Worm (Caenorhabditis elegans): ENCODE data around the gene B0361.9.

Gene B0361.9

DNA sequence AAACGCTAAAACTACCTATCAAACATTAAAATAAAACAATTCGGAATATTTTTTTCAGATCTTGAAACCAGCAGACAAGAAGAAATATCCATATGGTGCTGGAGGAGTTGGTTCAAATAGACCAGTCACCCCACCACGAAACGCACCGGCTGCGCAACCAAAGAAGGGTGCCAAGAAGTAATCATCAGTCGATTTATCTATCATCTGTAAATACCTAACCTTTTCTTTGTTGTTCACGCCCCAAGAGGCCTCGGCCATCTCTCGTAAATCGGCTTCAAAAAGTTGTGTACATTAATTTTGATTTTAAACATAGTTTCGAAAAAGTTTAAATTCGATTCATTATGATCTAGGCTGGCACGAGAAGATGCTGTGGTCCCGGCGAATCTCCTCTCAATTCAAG is 38.6 kb upstream of the B0361.9 start:
- TF ChIP-seq eor-1 (tag; optimal IDR thresholded peaks at IDR 0.05), result no peak
- TF ChIP-seq ztf-11 (tag; optimal IDR thresholded peaks at IDR 0.05), result no peak
- no peak for TF ChIP-seq daf-12 (tag; optimal IDR thresholded peaks at IDR 0.05)
- peak; percentile 53 for TF ChIP-seq ama-1 (optimal IDR thresholded peaks at IDR 0.05)
- no peak for TF ChIP-seq mdl-1 (tag; optimal IDR thresholded peaks at IDR 0.05)

DNA sequence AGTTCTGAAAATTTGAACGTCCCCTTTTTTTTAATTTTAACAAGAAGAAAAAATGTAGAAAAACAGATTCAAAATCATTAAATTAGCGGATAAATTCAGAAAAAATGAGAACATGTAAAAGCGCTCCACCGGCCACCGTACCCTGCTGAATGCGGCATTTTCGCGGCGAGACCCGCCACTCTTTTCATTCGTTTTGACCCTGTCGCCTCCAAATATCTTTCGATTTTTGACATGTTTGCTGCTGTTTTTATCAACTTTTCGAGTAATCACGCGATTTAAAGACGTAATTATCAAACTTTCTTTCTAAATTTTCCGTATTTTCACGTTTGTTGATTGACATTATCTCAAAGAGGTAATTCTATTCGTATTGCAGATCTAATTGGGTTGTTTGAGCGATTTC is 36.8 kb upstream of the B0361.9 start, which contains the start of gene gsp-2:
Gene gsp-2, plus strand, starts transcription at position 374 of the 400 bp plus-strand sequence.
- TF ChIP-seq elt-1 (tag; optimal IDR thresholded peaks at IDR 0.05) (no peak), hmg-11 (tag; optimal IDR thresholded peaks at IDR 0.05) (peak; percentile 34), ama-1 (optimal IDR thresholded peaks at IDR 0.05) (peak; percentile 52), zag-1 (tag; optimal IDR thresholded peaks at IDR 0.05) (no peak), ztf-11 (tag; optimal IDR thresholded peaks at IDR 0.05) (no peak), lsy-12 (tag; optimal IDR thresholded peaks at IDR 0.05) (peak; percentile 46), lin-39 (tag; optimal IDR thresholded peaks at IDR 0.05) (peak; percentile 80), ztf-4 (tag; optimal IDR thresholded peaks at IDR 0.05) (no peak), nhr-12 (tag; optimal IDR thresholded peaks at IDR 0.05) (no peak), snpc-4 (tag; optimal IDR thresholded peaks at IDR 0.05) (peak; percentile 62), elt-2 (tag; optimal IDR thresholded peaks at IDR 0.05) (peak; percentile 65), ZK546.5 (tag; optimal IDR thresholded peaks at IDR 0.05) (peak; percentile 56), R02D3.7 (tag; optimal IDR thresholded peaks at IDR 0.05) (peak; percentile 52), nhr-23 (tag; optimal IDR thresholded peaks at IDR 0.05) (peak; percentile 88), egl-5 (tag; optimal IDR thresholded peaks at IDR 0.05) (peak; percentile 67), nhr-25 (tag; optimal IDR thresholded peaks at IDR 0.05) (peak; percentile 51), daf-12 (tag; optimal IDR thresholded peaks at IDR 0.05) (no peak), nfya-1 (tag; optimal IDR thresholded peaks at IDR 0.05; ENCODE audit: insufficient read depth) (peak; percentile 91), pqm-1 (tag; optimal IDR thresholded peaks at IDR 0.05) (peak; percentile 57), ceh-82 (tag; optimal IDR thresholded peaks at IDR 0.05) (no peak), lin-15B (tag; optimal IDR thresholded peaks at IDR 0.05) (peak; percentile 93), nhr-76 (tag; optimal IDR thresholded peaks at IDR 0.05) (no peak), pha-4 (tag; optimal IDR thresholded peaks at IDR 0.05) (peak; percentile 86), nhr-77 (tag; optimal IDR thresholded peaks at IDR 0.05) (no peak), jun-1 (tag; optimal IDR thresholded peaks at IDR 0.05) (peak; percentile 29), ceh-16 (tag; optimal IDR thresholded peaks at IDR 0.05) (no peak), skn-1 (tag; optimal IDR thresholded peaks at IDR 0.05) (no peak), ceh-28 (tag; optimal IDR thresholded peaks at IDR 0.05) (no peak)

DNA sequence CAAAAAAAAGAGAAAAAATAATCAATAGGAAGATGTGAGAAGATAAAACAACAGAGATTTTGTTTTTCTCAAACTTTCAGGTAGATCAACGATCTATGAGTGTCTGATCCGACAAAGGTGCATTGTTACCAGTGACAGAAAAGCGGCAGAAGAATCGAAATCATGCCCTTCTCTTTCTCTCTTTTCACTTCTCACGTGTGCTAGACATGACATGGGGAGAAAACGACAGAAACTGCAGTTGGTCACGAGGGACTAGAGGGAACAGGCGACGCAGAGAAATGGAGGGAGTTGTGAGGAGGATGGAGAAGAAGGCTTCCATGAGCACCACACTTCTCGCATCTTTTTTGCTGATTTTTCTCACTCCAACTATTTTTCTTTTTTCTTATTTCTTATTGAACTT is 35.8 kb upstream of the B0361.9 start, which contains the start of gene F56C9.10:
Gene F56C9.10, minus strand, starts transcription at position 97 of the 400 bp plus-strand sequence.
- no peak for TF ChIP-seq ceh-9 (tag; optimal IDR thresholded peaks at IDR 0.05)
- no peak for TF ChIP-seq zag-1 (tag; optimal IDR thresholded peaks at IDR 0.05)
- TF ChIP-seq egl-5 (tag; optimal IDR thresholded peaks at IDR 0.05), result no peak
- TF ChIP-seq unc-39 (tag; optimal IDR thresholded peaks at IDR 0.05), result no peak
- TF ChIP-seq nhr-25 (tag; optimal IDR thresholded peaks at IDR 0.05), result peak; percentile 72
- TF ChIP-seq aly-2 (tag; optimal IDR thresholded peaks at IDR 0.05), result no peak
- TF ChIP-seq mdl-1 (tag; optimal IDR thresholded peaks at IDR 0.05), result peak; percentile 96
- TF ChIP-seq snpc-4 (tag; optimal IDR thresholded peaks at IDR 0.05), result peak; percentile 78
- TF ChIP-seq ztf-4 (tag; optimal IDR thresholded peaks at IDR 0.05), result peak; percentile 68
- no peak for TF ChIP-seq elt-3 (tag; optimal IDR thresholded peaks at IDR 0.05)
- peak; percentile 84 for TF ChIP-seq lin-39 (tag; optimal IDR thresholded peaks at IDR 0.05)
- no peak for TF ChIP-seq daf-12 (tag; optimal IDR thresholded peaks at IDR 0.05)
- peak; percentile 55 for TF ChIP-seq pha-4 (tag; optimal IDR thresholded peaks at IDR 0.05)
- TF ChIP-seq nhr-76 (tag; optimal IDR thresholded peaks at IDR 0.05), result no peak
- peak; percentile 82 for TF ChIP-seq lin-15B (tag; optimal IDR thresholded peaks at IDR 0.05)
- TF ChIP-seq nhr-67 (tag; optimal IDR thresholded peaks at IDR 0.05), result no peak
- TF ChIP-seq pqm-1 (tag; optimal IDR thresholded peaks at IDR 0.05), result peak; percentile 1
- peak; percentile 58 for TF ChIP-seq hmg-11 (tag; optimal IDR thresholded peaks at IDR 0.05)
- peak; percentile 44 for TF ChIP-seq egl-27 (tag; optimal IDR thresholded peaks at IDR 0.05)
- TF ChIP-seq nhr-28 (tag; optimal IDR thresholded peaks at IDR 0.05), result no peak
- TF ChIP-seq nhr-12 (tag; optimal IDR thresholded peaks at IDR 0.05), result no peak
- no peak for TF ChIP-seq ztf-11 (tag; optimal IDR thresholded peaks at IDR 0.05)
- TF ChIP-seq ZK546.5 (tag; optimal IDR thresholded peaks at IDR 0.05), result no peak
- TF ChIP-seq elt-1 (tag; optimal IDR thresholded peaks at IDR 0.05), result no peak
- no peak for TF ChIP-seq fkh-10 (GFP tag; optimal IDR thresholded peaks at IDR 0.05)
- TF ChIP-seq elt-2 (tag; optimal IDR thresholded peaks at IDR 0.05), result peak; percentile 59
- TF ChIP-seq ceh-82 (tag; optimal IDR thresholded peaks at IDR 0.05), result no peak
- no peak for TF ChIP-seq ceh-16 (tag; optimal IDR thresholded peaks at IDR 0.05)
- TF ChIP-seq mml-1 (tag; optimal IDR thresholded peaks at IDR 0.05), result no peak
- TF ChIP-seq nhr-237 (tag; optimal IDR thresholded peaks at IDR 0.05), result no peak
- peak; percentile 38 for TF ChIP-seq R02D3.7 (tag; optimal IDR thresholded peaks at IDR 0.05)
- TF ChIP-seq unc-62 (GFP tag; optimal IDR thresholded peaks at IDR 0.05), result peak; percentile 88
- no peak for TF ChIP-seq fos-1 (tag; optimal IDR thresholded peaks at IDR 0.05)
- TF ChIP-seq ceh-28 (tag; optimal IDR thresholded peaks at IDR 0.05), result peak; percentile 44
- TF ChIP-seq eor-1 (tag; optimal IDR thresholded peaks at IDR 0.05), result no peak
- TF ChIP-seq jun-1 (tag; optimal IDR thresholded peaks at IDR 0.05), result peak; percentile 84
- TF ChIP-seq lsy-12 (tag; optimal IDR thresholded peaks at IDR 0.05), result peak; percentile 77
- peak; percentile 22 for TF ChIP-seq skn-1 (tag; optimal IDR thresholded peaks at IDR 0.05)
- peak; percentile 33 for TF ChIP-seq tbx-2 (tag; optimal IDR thresholded peaks at IDR 0.05)
- peak; percentile 81 for TF ChIP-seq nhr-23 (tag; optimal IDR thresholded peaks at IDR 0.05)
- TF ChIP-seq fkh-2 (tag; optimal IDR thresholded peaks at IDR 0.05), result no peak
- TF ChIP-seq nhr-77 (tag; optimal IDR thresholded peaks at IDR 0.05), result no peak
- no peak for TF ChIP-seq sea-2 (GFP tag; optimal IDR thresholded peaks at IDR 0.05)
- peak; percentile 92 for TF ChIP-seq nhr-11 (tag; optimal IDR thresholded peaks at IDR 0.05)
